Fruit fly (Drosophila melanogaster) whole organism, prepupa: ENCODE results near the gene CG13898.
A peak's percentile ranks its signal among the peaks of the same experiment; 100 is the strongest.

Experiments
- CG11294 ChIP-seq: fragments of 200-800 bp; sonication (Bioruptor generic); IDR thresholded peaks from 2 replicates; pipeline ENCODE4 v1.3.6; 2022; ENCODE audit warnings: missing biosample characterization, missing genetic modification characterization
- CG11902 ChIP-seq: fragments of 200-800 bp; sonication (Bioruptor generic); optimal IDR thresholded peaks from 3 replicates; lab custom pipeline; 2016; ENCODE audit warnings: missing biosample characterization, missing genetic modification characterization
- CG16779 ChIP-seq: fragments of 200-800 bp; sonication (Bioruptor generic); optimal IDR thresholded peaks from 3 replicates; lab custom pipeline; 2017; ENCODE audit warnings: missing biosample characterization, mild to moderate bottlenecking, missing genetic modification characterization
- CG6792 ChIP-seq: fragments of 200-800 bp; sonication (Bioruptor generic); optimal IDR thresholded peaks from 3 replicates; lab custom pipeline; 2016; ENCODE audit warnings: missing biosample characterization, missing genetic modification characterization
- Eip78C ChIP-seq: fragments of 200-800 bp; sonication (Bioruptor generic); peaks from one replicate; lab custom pipeline; 2016; ENCODE audit warnings: missing biosample characterization, missing genetic modification characterization
- Ets21C ChIP-seq: fragments of 200-800 bp; sonication (Bioruptor generic); optimal IDR thresholded peaks from 3 replicates; lab custom pipeline; 2016; ENCODE audit warnings: missing biosample characterization, missing genetic modification characterization
- acj6 ChIP-seq: fragments of 200-800 bp; sonication (Bioruptor generic); optimal IDR thresholded peaks from 3 replicates; lab custom pipeline; 2016; ENCODE audit warnings: missing biosample characterization, missing genetic modification characterization
- dsx ChIP-seq: fragments of 200-800 bp; optimal IDR thresholded peaks from 3 replicates; lab custom pipeline; 2019; ENCODE audit warnings: missing biosample characterization, mild to moderate bottlenecking, missing genetic modification characterization, moderate library complexity; ENCODE audit not compliant: poor library complexity, severe bottlenecking
- svp ChIP-seq: fragments of 200-800 bp; sonication (Bioruptor generic); peaks from one replicate; lab custom pipeline; 2016; ENCODE audit warnings: missing biosample characterization, missing genetic modification characterization
- vri ChIP-seq: fragments of 200-800 bp; sonication (Bioruptor generic); optimal IDR thresholded peaks from 3 replicates; lab custom pipeline; 2016; ENCODE audit warnings: missing biosample characterization, mild to moderate bottlenecking, missing genetic modification characterization

- TF ChIP-seq dsx (GFP tag; lab: Kevin White, UChicago), result peak; percentile 40
- peak; percentile 92 for TF ChIP-seq svp (GFP tag; lab: Kevin White, UChicago)
- peak; percentile 42; the same call in 1 of the 2 replicates for TF ChIP-seq CG11294 (GFP tag; lab: Robert Waterston, UW)
- peak; percentile 38 for TF ChIP-seq vri (GFP tag; lab: Kevin White, UChicago)
- TF ChIP-seq Ets21C (GFP tag; lab: Kevin White, UChicago), result peak; percentile 57
- peak; percentile 86 for TF ChIP-seq Eip78C (GFP tag; lab: Kevin White, UChicago)
- TF ChIP-seq CG16779 (tag; lab: Kevin White, UChicago), result no peak
- TF ChIP-seq acj6 (GFP tag; lab: Kevin White, UChicago), result peak; percentile 47
- peak; percentile 43 for TF ChIP-seq CG11902 (GFP tag; lab: Kevin White, UChicago)
- TF ChIP-seq CG6792 (GFP tag; lab: Kevin White, UChicago), result peak; percentile 65
Observed at dm6 chr3L:799837-800513, 3.9 kb downstream of the CG13898 start.
